Worm (Caenorhabditis elegans) whole organism, L2 larva: Measurements from ENCODE around the gene F58A6.2.

ENCODE experiments used
- F13H6.1 ChIP-seq: sonication (generic microtip); optimal IDR thresholded peaks from 2 replicates; lab custom pipeline; 2016; ENCODE audit warnings: missing genetic modification characterization, missing compliant biosample characterization
- aly-2 ChIP-seq: fragments of 150-350 bp; optimal IDR thresholded peaks from 2 replicates; lab custom pipeline; 2014; ENCODE audit warnings: missing biosample characterization, missing genetic modification characterization
- elt-1 ChIP-seq: fragments of 150-350 bp; optimal IDR thresholded peaks from 2 replicates; lab custom pipeline; 2014; ENCODE audit warnings: missing biosample characterization, missing genetic modification characterization
- fos-1 ChIP-seq: fragments of 150-350 bp; optimal IDR thresholded peaks from 2 replicates; lab custom pipeline; 2014; ENCODE audit warnings: missing biosample characterization, missing genetic modification characterization
- lsy-2 ChIP-seq, 2 experiments: fragments of 150-350 bp in 1 of 2; sonication (generic microtip) in 1 of 2; optimal IDR thresholded peaks; 2 replicates each; lab custom pipeline; 2014 to 2017; ENCODE audit warnings: missing biosample characterization in 2 of 2, missing genetic modification characterization in 2 of 2
- nhr-12 ChIP-seq: fragments of 150-350 bp; optimal IDR thresholded peaks from 2 replicates; lab custom pipeline; 2014; ENCODE audit warnings: missing biosample characterization, missing genetic modification characterization
- nhr-21 ChIP-seq: fragments of 150-350 bp; optimal IDR thresholded peaks from 2 replicates; lab custom pipeline; 2014; ENCODE audit warnings: missing biosample characterization, missing genetic modification characterization
- snpc-4 ChIP-seq: fragments of 150-350 bp; optimal IDR thresholded peaks from 2 replicates; lab custom pipeline; 2014; ENCODE audit warnings: missing biosample characterization, missing genetic modification characterization
- zag-1 ChIP-seq: fragments of 150-350 bp; optimal IDR thresholded peaks from 2 replicates; lab custom pipeline; 2014; ENCODE audit warnings: missing biosample characterization, missing genetic modification characterization
- ztf-11 ChIP-seq: sonication (generic microtip); optimal IDR thresholded peaks from 2 replicates; lab custom pipeline; 2017; ENCODE audit warnings: missing biosample characterization, missing genetic modification characterization

DNA sequence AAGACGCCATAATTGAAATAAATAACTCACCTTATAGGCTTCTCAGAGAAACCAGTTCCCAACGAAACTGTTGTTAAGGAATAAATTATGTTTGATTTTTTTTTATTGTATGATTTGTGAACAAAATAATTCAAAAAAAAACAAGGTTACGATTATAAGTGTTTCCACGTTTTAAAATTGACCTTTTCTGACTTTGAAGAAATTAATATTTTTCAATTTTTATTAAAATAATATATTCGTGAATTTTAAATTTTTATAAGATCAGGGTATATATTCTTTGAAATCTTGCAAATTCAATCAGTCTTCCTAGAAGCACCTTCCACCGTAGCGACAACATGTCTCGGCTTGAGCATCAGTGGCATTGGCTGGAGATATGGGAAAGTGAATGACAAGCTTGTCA is 37.9 kb downstream of the F58A6.2 start, which contains the start of gene C27D6.3:
- no peak for TF ChIP-seq elt-1
- TF ChIP-seq zag-1 = no peak
- TF ChIP-seq aly-2 (tag; lab: Kevin White, UChicago) = no peak
- no peak for TF ChIP-seq fos-1 (tag; lab: Kevin White, UChicago)
- no peak for TF ChIP-seq nhr-21 (tag; lab: Kevin White, UChicago)
- TF ChIP-seq ztf-11 (tag; lab: Kevin White, UChicago) = no peak
- no peak for TF ChIP-seq snpc-4 (tag; lab: Kevin White, UChicago)
- no peak for TF ChIP-seq F13H6.1 (tag; lab: Kevin White, UChicago)
- TF ChIP-seq lsy-2 (tag; optimal IDR thresholded peaks at IDR 0.05; lab: Kevin White, UChicago) = no peak
- TF ChIP-seq nhr-12 = no peak
